Fruit fly (Drosophila melanogaster): ENCODE measurements around the gene mRpL9.

DNA sequence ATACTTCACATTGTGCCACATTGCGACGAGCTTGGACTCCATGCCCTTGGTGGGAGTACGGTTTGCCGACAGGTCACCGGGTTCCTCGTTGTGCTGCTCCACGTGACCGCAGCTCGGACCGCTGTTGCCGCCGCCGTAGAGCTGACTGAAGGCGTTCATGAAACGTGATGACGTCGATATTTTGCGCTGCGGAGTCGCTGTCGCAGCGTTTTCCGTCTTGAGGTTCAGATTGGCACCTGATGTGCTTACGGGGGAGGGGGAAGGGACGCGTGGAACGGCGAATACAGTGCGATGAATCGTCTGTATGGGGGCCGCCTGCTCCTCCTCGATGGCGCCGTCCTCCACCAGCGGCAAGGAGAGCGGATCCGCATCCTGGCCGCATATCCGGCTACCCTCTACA, 25.6 kb downstream of the mRpL9 start:
- TF ChIP-seq insv (optimal IDR thresholded peaks at IDR 0.05) (no peak), Sin3A (optimal IDR thresholded peaks at IDR 0.05) (no peak), h (optimal IDR thresholded peaks at IDR 0.05) (no peak), psq (optimal IDR thresholded peaks at IDR 0.05) (no peak), ttk (optimal IDR thresholded peaks at IDR 0.05) (no peak)
